Worm (Caenorhabditis elegans) whole organism, young adult: ENCODE data around the gene Y57G11C.1131.
"Not testable (repeated sequence)": the region's sequence is repeated elsewhere in the genome, so short reads cannot be mapped to it uniquely, and the experiment has no call there.

Source experiments
- T26A5.8 ChIP-seq: sonication (generic microtip); optimal IDR thresholded peaks from 2 replicates; lab custom pipeline; 2016; ENCODE audit warnings: missing genetic modification characterization, missing compliant biosample characterization
- attf-6 ChIP-seq: fragments of 200-800 bp; sonication (Bioruptor generic); IDR thresholded peaks from 2 replicates; pipeline ENCODE4 v1.3.6; 2022; ENCODE audit warnings: missing genetic modification reagents, missing genetic modification characterization, missing compliant biosample characterization
- cebp-1 ChIP-seq, 2 experiments: fragments of 200-800 bp in 1 of 2; sonication (Bioruptor generic) in 1 of 2; sonication (generic microtip) in 1 of 2; IDR thresholded peaks in 1 of 2; optimal IDR thresholded peaks in 1 of 2; 2 replicates each; pipeline versions ENCODE4 v1.3.6 to Lab custom; 2017 to 2022; ENCODE audit warnings: missing compliant biosample characterization in 2 of 2, missing genetic modification characterization in 2 of 2, mild to moderate bottlenecking in 1 of 2, missing genetic modification reagents in 1 of 2, moderate library complexity in 1 of 2
- nfya-1 ChIP-seq: sonication (generic microtip); optimal IDR thresholded peaks from 2 replicates; lab custom pipeline; 2017; ENCODE audit warnings: antibody characterized with exemption, missing compliant biosample characterization, missing genetic modification characterization, borderline replicate concordance; ENCODE audit not compliant: insufficient read depth
- nfya-2 ChIP-seq: fragments of 200-800 bp; sonication (Bioruptor generic); IDR thresholded peaks from 2 replicates; pipeline ENCODE4 v1.3.6; 2022; ENCODE audit warnings: missing genetic modification reagents, missing genetic modification characterization, missing compliant biosample characterization
- nhr-120 ChIP-seq: fragments of 200-800 bp; sonication (Bioruptor generic); IDR thresholded peaks from 2 replicates; pipeline ENCODE4 v1.3.6; 2022; ENCODE audit warnings: missing genetic modification characterization, missing compliant biosample characterization
- snpc-4 ChIP-seq, 5 experiments: fragments of 150-350 bp in 1 of 5; sonication (generic microtip) in 4 of 5; optimal IDR thresholded peaks; 2 replicates each; lab custom pipeline; 2014 to 2018; ENCODE audit warnings: missing genetic modification characterization in 5 of 5, missing biosample characterization in 3 of 5, antibody characterized with exemption in 2 of 5, mild to moderate bottlenecking in 2 of 5, missing compliant biosample characterization in 2 of 5, missing genotype in 2 of 5, moderate library complexity in 2 of 5, missing genetic modification reagents in 1 of 5

DNA sequence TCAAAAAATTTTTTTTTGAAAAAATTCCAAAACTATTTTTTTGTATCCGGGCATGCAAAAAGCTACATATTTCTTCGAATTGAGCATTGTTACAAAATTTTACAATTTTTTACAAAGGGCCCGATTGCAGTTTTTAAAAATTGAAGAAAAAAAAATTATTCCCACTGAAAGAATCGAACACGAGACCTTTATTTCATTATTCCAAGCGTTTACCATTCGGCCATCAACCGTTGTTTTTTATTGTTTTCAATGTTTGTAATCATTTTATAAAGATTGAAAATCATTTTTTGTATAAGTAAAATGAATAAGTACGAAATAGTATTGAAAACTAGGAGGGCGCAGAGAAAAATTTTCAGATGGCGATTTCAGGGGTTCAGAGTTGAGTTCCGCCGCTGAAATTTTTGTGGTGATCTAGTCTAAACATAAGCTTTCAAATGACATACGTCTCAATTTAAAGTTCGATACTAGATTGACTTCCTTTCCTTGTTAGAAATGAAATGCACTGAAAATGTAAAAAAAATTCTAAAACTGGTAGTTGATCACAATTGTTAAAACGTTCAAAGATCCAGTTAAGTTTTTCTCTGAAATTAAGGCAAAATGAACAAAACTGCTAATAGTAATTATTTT, 21.5 kb upstream of the Y57G11C.1131 start:
- TF ChIP-seq attf-6 (GFP tag; lab: Robert Waterston, UW) (peak; percentile 95), snpc-4 (tag; optimal IDR thresholded peaks at IDR 0.05; lab: Kevin White, UChicago) (peak in 2 of 4 experiments; percentile 9 to 84)
- not testable (repeated sequence) for TF ChIP-seq T26A5.8 (tag; lab: Kevin White, UChicago); snpc-4 (GFP tag; optimal IDR thresholded peaks at IDR 0.05; lab: Kevin White, UChicago); nhr-120 (GFP tag; lab: Robert Waterston, UW); nfya-1 (tag; lab: Kevin White, UChicago); nfya-2 (GFP tag; lab: Robert Waterston, UW); cebp-1 (GFP tag; IDR thresholded peaks at IDR 0.05; lab: Robert Waterston, UW); cebp-1 (tag; optimal IDR thresholded peaks at IDR 0.05; lab: Kevin White, UChicago)
